Fruit fly (Drosophila melanogaster) whole organism, embryonic: Measurements from ENCODE around the gene CG42258.
A peak's percentile ranks its signal among the peaks of the same experiment; 100 is the strongest.

Experiments used
- B-H2 ChIP-seq: fragments of 200-800 bp; sonication (Bioruptor generic); optimal IDR thresholded peaks from 2 replicates; lab custom pipeline; 2018; ENCODE audit warnings: missing biosample characterization, mild to moderate bottlenecking, missing genetic modification characterization
- Bgb ChIP-seq: fragments of 200-800 bp; sonication (Bioruptor generic); IDR thresholded peaks from 2 replicates; pipeline ENCODE4 v1.3.6; 2022; ENCODE audit warnings: missing biosample characterization, missing genetic modification characterization; ENCODE audit not compliant: partially characterized antibody
- CG10654 ChIP-seq: fragments of 200-800 bp; sonication (Bioruptor generic); optimal IDR thresholded peaks from 2 replicates; lab custom pipeline; 2016; ENCODE audit warnings: missing biosample characterization, missing genetic modification characterization
- CG10979 ChIP-seq: fragments of 200-800 bp; sonication (Bioruptor generic); optimal IDR thresholded peaks from 2 replicates; lab custom pipeline; 2018; ENCODE audit warnings: missing biosample characterization, mild to moderate bottlenecking, missing genetic modification characterization, moderate library complexity
- CG11696 ChIP-seq: fragments of 200-800 bp; sonication (Bioruptor generic); IDR thresholded peaks from 2 replicates; pipeline ENCODE4 v1.3.6; 2022; ENCODE audit warnings: missing biosample characterization, missing genetic modification characterization
- CG13123 ChIP-seq: fragments of 200-800 bp; sonication (Bioruptor generic); optimal IDR thresholded peaks from 2 replicates; lab custom pipeline; 2016; ENCODE audit warnings: missing biosample characterization, missing genetic modification characterization
- CG14965 ChIP-seq: fragments of 200-800 bp; sonication (Bioruptor generic); optimal IDR thresholded peaks from 2 replicates; lab custom pipeline; 2016; ENCODE audit warnings: missing biosample characterization, missing genetic modification characterization, borderline replicate concordance
- CG15514 ChIP-seq: fragments of 200-800 bp; sonication (Bioruptor generic); optimal IDR thresholded peaks from 3 replicates; lab custom pipeline; 2017; ENCODE audit warnings: missing biosample characterization, missing genetic modification characterization, mild to moderate bottlenecking, moderate library complexity, missing genetic modification reagents
- CG1647 ChIP-seq: fragments of 200-800 bp; sonication (Bioruptor generic); optimal IDR thresholded peaks from 3 replicates; lab custom pipeline; 2016; ENCODE audit warnings: missing biosample characterization, missing genetic modification characterization
- CG17612 ChIP-seq: fragments of 200-800 bp; sonication (Bioruptor generic); IDR thresholded peaks from 2 replicates; pipeline ENCODE4 v1.3.6; 2022; ENCODE audit warnings: missing biosample characterization, missing genetic modification characterization
- CG2116 ChIP-seq: fragments of 200-800 bp; sonication (Bioruptor generic); optimal IDR thresholded peaks from 3 replicates; lab custom pipeline; 2018; ENCODE audit warnings: missing biosample characterization, mild to moderate bottlenecking, missing genetic modification characterization
- CG3847 ChIP-seq: fragments of 200-800 bp; sonication (Bioruptor generic); IDR thresholded peaks from 2 replicates; pipeline ENCODE4 v1.3.6; 2022; ENCODE audit warnings: missing biosample characterization, missing genetic modification characterization
- CG6654 ChIP-seq: fragments of 200-800 bp; sonication (Bioruptor generic); optimal IDR thresholded peaks from 2 replicates; lab custom pipeline; 2017; ENCODE audit warnings: missing biosample characterization, mild to moderate bottlenecking, missing genetic modification characterization
- CG6791 ChIP-seq: fragments of 200-800 bp; sonication (Bioruptor generic); IDR thresholded peaks from 3 replicates; pipeline ENCODE4 v1.3.6; 2022; ENCODE audit warnings: missing biosample characterization, missing genetic modification characterization; ENCODE audit not compliant: partially characterized antibody
- CG7745 ChIP-seq: fragments of 200-800 bp; sonication (Bioruptor generic); optimal IDR thresholded peaks from 2 replicates; lab custom pipeline; 2018; ENCODE audit warnings: missing biosample characterization, mild to moderate bottlenecking, missing genetic modification characterization, moderate library complexity
- CG7786 ChIP-seq: fragments of 200-800 bp; sonication (Bioruptor generic); optimal IDR thresholded peaks from 2 replicates; lab custom pipeline; 2016; ENCODE audit warnings: missing biosample characterization, missing genetic modification characterization
- CG8089 ChIP-seq: fragments of 200-800 bp; sonication (Bioruptor generic); optimal IDR thresholded peaks from 3 replicates; lab custom pipeline; 2016; ENCODE audit warnings: missing biosample characterization, missing genetic modification characterization
- CTCF ChIP-seq: fragments of 200-800 bp; sonication (Bioruptor generic); optimal IDR thresholded peaks from 2 replicates; lab custom pipeline; 2017; ENCODE audit warnings: missing biosample characterization, mild to moderate bottlenecking, missing genetic modification characterization, moderate library complexity
- Chrac-16 ChIP-seq: fragments of 200-800 bp; sonication (Bioruptor generic); optimal IDR thresholded peaks from 3 replicates; lab custom pipeline; 2016; ENCODE audit warnings: missing biosample characterization, missing genetic modification characterization
- D19B ChIP-seq: fragments of 200-800 bp; sonication (Bioruptor generic); optimal IDR thresholded peaks from 2 replicates; lab custom pipeline; 2017; ENCODE audit warnings: missing biosample characterization, mild to moderate bottlenecking, missing genetic modification characterization
- Dll ChIP-seq: fragments of 200-800 bp; sonication (Bioruptor generic); IDR thresholded peaks from 4 replicates; pipeline ENCODE4 v1.3.6; 2022; ENCODE audit warnings: missing biosample characterization, missing genetic modification characterization; ENCODE audit not compliant: partially characterized antibody
- Hey ChIP-seq: fragments of 200-800 bp; sonication (Bioruptor generic); optimal IDR thresholded peaks from 3 replicates; lab custom pipeline; 2018; ENCODE audit warnings: missing biosample characterization, mild to moderate bottlenecking, missing genetic modification characterization
- Hmx ChIP-seq: fragments of 200-800 bp; sonication (Bioruptor generic); optimal IDR thresholded peaks from 2 replicates; lab custom pipeline; 2016; ENCODE audit warnings: missing biosample characterization, missing genetic modification characterization
- Hr78 ChIP-seq, 2 experiments: fragments of 200-800 bp in 1 of 2; fragments of >200 bp in 1 of 2; sonication (Bioruptor generic) in 1 of 2; optimal IDR thresholded peaks; 2 replicates each; lab custom pipeline; 2017 to 2019; ENCODE audit warnings: missing biosample characterization in 2 of 2, missing genetic modification characterization in 2 of 2, mild to moderate bottlenecking in 1 of 2, moderate library complexity in 1 of 2
- Jarid2 ChIP-seq: fragments of 200-800 bp; sonication (Bioruptor generic); optimal IDR thresholded peaks from 3 replicates; lab custom pipeline; 2017; ENCODE audit warnings: mild to moderate bottlenecking, missing biosample characterization, missing genetic modification reagents, missing genetic modification characterization
- MESR4 ChIP-seq: fragments of 200-800 bp; sonication (Bioruptor generic); optimal IDR thresholded peaks from 2 replicates; lab custom pipeline; 2018; ENCODE audit warnings: missing biosample characterization, mild to moderate bottlenecking, missing genetic modification characterization, moderate library complexity
- Myb ChIP-seq: fragments of 200-800 bp; sonication (Bioruptor generic); optimal IDR thresholded peaks from 2 replicates; lab custom pipeline; 2016; ENCODE audit warnings: missing biosample characterization, missing genetic modification characterization
- Nf-YB ChIP-seq: fragments of 200-800 bp; sonication (Bioruptor generic); optimal IDR thresholded peaks from 3 replicates; lab custom pipeline; 2019; ENCODE audit warnings: missing biosample characterization, mild to moderate bottlenecking, missing genetic modification characterization, moderate library complexity
- Nf-YC ChIP-seq: fragments of 200-800 bp; optimal IDR thresholded peaks from 3 replicates; lab custom pipeline; 2019; ENCODE audit warnings: missing biosample characterization, mild to moderate bottlenecking, missing genetic modification characterization, moderate library complexity
- NfI ChIP-seq: fragments of 200-800 bp; sonication (Bioruptor generic); optimal IDR thresholded peaks from 3 replicates; lab custom pipeline; 2018; ENCODE audit warnings: missing biosample characterization, mild to moderate bottlenecking, missing genetic modification characterization, moderate library complexity
- Oaz ChIP-seq: fragments of 200-800 bp; sonication (Bioruptor generic); IDR thresholded peaks from 2 replicates; pipeline ENCODE4 v1.3.6; 2022; ENCODE audit warnings: missing biosample characterization, missing genetic modification characterization
- YL-1 ChIP-seq: fragments of 200-800 bp; sonication (Bioruptor generic); optimal IDR thresholded peaks from 3 replicates; lab custom pipeline; 2017; ENCODE audit warnings: missing biosample characterization, mild to moderate bottlenecking, missing genetic modification characterization
- ase ChIP-seq: fragments of 200-800 bp; sonication (Bioruptor generic); IDR thresholded peaks from 3 replicates; pipeline ENCODE4 v1.3.6; 2022; ENCODE audit warnings: missing biosample characterization, missing genetic modification characterization
- caup ChIP-seq: fragments of 200-800 bp; sonication (Bioruptor generic); optimal IDR thresholded peaks from 3 replicates; lab custom pipeline; 2017; ENCODE audit warnings: missing biosample characterization, mild to moderate bottlenecking, missing genetic modification characterization, moderate library complexity; ENCODE audit not compliant: severe bottlenecking
- corto ChIP-seq: fragments of 200-800 bp; sonication (Bioruptor generic); optimal IDR thresholded peaks from 2 replicates; lab custom pipeline; 2016; ENCODE audit warnings: missing biosample characterization, mild to moderate bottlenecking, missing genetic modification characterization, moderate library complexity
- da ChIP-seq: fragments of 200-800 bp; sonication (Bioruptor generic); optimal IDR thresholded peaks from 2 replicates; lab custom pipeline; 2016; ENCODE audit warnings: missing biosample characterization, missing genetic modification characterization
- dati ChIP-seq: fragments of 200-800 bp; sonication (Bioruptor generic); IDR thresholded peaks from 2 replicates; pipeline ENCODE4 v1.3.6; 2022; ENCODE audit warnings: missing biosample characterization, missing genetic modification characterization
- hth ChIP-seq: fragments of >200 bp; optimal IDR thresholded peaks from 2 replicates; lab custom pipeline; 2017; ENCODE audit warnings: inconsistent platforms
- onecut ChIP-seq: fragments of 200-800 bp; sonication (Bioruptor generic); IDR thresholded peaks from 2 replicates; pipeline ENCODE4 v1.3.6; 2022; ENCODE audit warnings: missing biosample characterization, missing genetic modification characterization
- peb ChIP-seq: fragments of 200-800 bp; sonication (Bioruptor generic); IDR thresholded peaks from 2 replicates; pipeline ENCODE4 v1.3.6; 2022; ENCODE audit warnings: missing biosample characterization, missing genetic modification characterization
- phol ChIP-seq: fragments of 200-800 bp; sonication (Bioruptor generic); optimal IDR thresholded peaks from 3 replicates; lab custom pipeline; 2018; ENCODE audit warnings: missing biosample characterization, mild to moderate bottlenecking, missing genetic modification characterization, moderate library complexity
- prd ChIP-seq, 3 experiments: fragments of >200 bp in 2 of 3; fragments of 200-800 bp in 1 of 3; sonication (Bioruptor generic) in 1 of 3; optimal IDR thresholded peaks in 2 of 3; IDR thresholded peaks in 1 of 3; 2 replicates in 2 of 3; 3 replicates in 1 of 3; pipeline versions ENCODE4 v1.3.6 to Lab custom; 2017 to 2022; ENCODE audit warnings: missing biosample characterization in 1 of 3, missing genetic modification characterization in 1 of 3
- rib ChIP-seq: fragments of 200-800 bp; sonication (Bioruptor generic); IDR thresholded peaks from 2 replicates; pipeline ENCODE4 v1.3.6; 2022; ENCODE audit warnings: missing biosample characterization, missing genetic modification characterization
- salm ChIP-seq: fragments of 200-800 bp; sonication (Bioruptor generic); optimal IDR thresholded peaks from 2 replicates; lab custom pipeline; 2018; ENCODE audit warnings: missing biosample characterization, mild to moderate bottlenecking, missing genetic modification characterization
- sens-2 ChIP-seq: fragments of 200-800 bp; sonication (Bioruptor generic); IDR thresholded peaks from 2 replicates; pipeline ENCODE4 v1.3.6; 2022; ENCODE audit warnings: missing biosample characterization, missing genetic modification characterization
- sisA ChIP-seq: fragments of 200-800 bp; sonication (Bioruptor generic); IDR thresholded peaks from 2 replicates; pipeline ENCODE4 v1.3.6; 2022; ENCODE audit warnings: missing biosample characterization, missing genetic modification characterization
- stwl ChIP-seq: fragments of 200-800 bp; sonication (Bioruptor generic); optimal IDR thresholded peaks from 3 replicates; lab custom pipeline; 2018; ENCODE audit warnings: missing biosample characterization, mild to moderate bottlenecking, missing genetic modification characterization, moderate library complexity
- zen2 ChIP-seq: fragments of 200-800 bp; sonication (Bioruptor generic); IDR thresholded peaks from 3 replicates; pipeline ENCODE4 v1.3.6; 2022; ENCODE audit warnings: missing biosample characterization, missing genetic modification characterization; ENCODE audit not compliant: partially characterized antibody

CG42258 gene

dm6 chrX:12510750-12511649, 47.7 kb downstream of the CG42258 start (continued):
- TF ChIP-seq CG7786 (peak; percentile 69), Hey (tag; lab: Kevin White, UChicago) (no peak), Oaz (GFP tag; lab: Robert Waterston, UW) (no peak), corto (GFP tag; lab: Kevin White, UChicago) (peak; percentile 68), NfI (GFP tag; lab: Kevin White, UChicago) (peak; percentile 63), CG3847 (peak; percentile 47; the same call in 1 of the 2 replicates), CG2116 (peak; percentile 26), hth (lab: Kevin White, UChicago) (no peak), sisA (peak; percentile 82), phol (peak; percentile 86), CG1647 (peak; percentile 25), Bgb (GFP tag; lab: Robert Waterston, UW) (no peak), CG10979 (tag; lab: Kevin White, UChicago) (peak; percentile 92), CTCF (peak; percentile 39), YL-1 (GFP tag; lab: Kevin White, UChicago) (no peak), CG10654 (peak; percentile 76), CG14965 (GFP tag; lab: Kevin White, UChicago) (peak; percentile 12), stwl (tag; lab: Kevin White, UChicago) (peak; percentile 41), sens-2 (GFP tag; lab: Robert Waterston, UW) (peak; percentile 67; the same call in 1 of the 2 replicates), prd (optimal IDR thresholded peaks at IDR 0.05; lab: Kevin White, UChicago) (no peak), prd (GFP tag; IDR thresholded peaks at IDR 0.05; lab: Robert Waterston, UW) (peak; percentile 77), Jarid2 (GFP tag; lab: Kevin White, UChicago) (peak; percentile 30), CG13123 (GFP tag; lab: Kevin White, UChicago) (peak; percentile 40), dati (GFP tag; lab: Robert Waterston, UW) (no peak), salm (peak; percentile 52), CG8089 (GFP tag; lab: Kevin White, UChicago) (peak; percentile 63), CG11696 (GFP tag; lab: Robert Waterston, UW) (no peak), caup (GFP tag; lab: Kevin White, UChicago) (peak; percentile 60), Hmx (GFP tag; lab: Kevin White, UChicago) (peak; percentile 45), CG17612 (GFP tag; lab: Robert Waterston, UW) (no peak), CG7745 (no peak), da (peak; percentile 33), zen2 (GFP tag; lab: Robert Waterston, UW) (no peak), Chrac-16 (GFP tag; lab: Kevin White, UChicago) (peak; percentile 72), rib (GFP tag; lab: Robert Waterston, UW) (no peak), onecut (GFP tag; lab: Robert Waterston, UW) (peak; percentile 61), ase (GFP tag; lab: Robert Waterston, UW) (peak; percentile 58; the same call in 1 of the 3 replicates), Myb (GFP tag; lab: Kevin White, UChicago) (peak; percentile 29), B-H2 (GFP tag; lab: Kevin White, UChicago) (no peak), Hr78 (GFP tag; optimal IDR thresholded peaks at IDR 0.05; lab: Kevin White, UChicago) (peak in 1 of 2 experiments; percentile 51), Nf-YC (no peak), CG6654 (GFP tag; lab: Kevin White, UChicago) (peak; percentile 50), CG6791 (GFP tag; lab: Robert Waterston, UW) (no peak), Nf-YB (peak; percentile 48), MESR4 (GFP tag; lab: Kevin White, UChicago) (no peak), peb (peak; percentile 72), D19B (GFP tag; lab: Kevin White, UChicago) (peak; percentile 62), Dll (GFP tag; lab: Robert Waterston, UW) (no peak), CG15514 (peak; percentile 34)
